Worm (Caenorhabditis elegans) whole organism, L3 larva: ENCODE data around the gene tbcb-1.

ENCODE experiments used
- aly-2 ChIP-seq: fragments of 150-350 bp; optimal IDR thresholded peaks from 2 replicates; lab custom pipeline; 2014; ENCODE audit warnings: missing biosample characterization, missing genetic modification characterization
- ceh-82 ChIP-seq: fragments of 150-350 bp; optimal IDR thresholded peaks from 2 replicates; lab custom pipeline; 2014; ENCODE audit warnings: missing biosample characterization, missing genetic modification characterization
- lin-39 ChIP-seq: fragments of 150-350 bp; optimal IDR thresholded peaks from 2 replicates; lab custom pipeline; 2018; ENCODE audit warnings: missing biosample characterization, missing genetic modification reagents, missing genetic modification characterization
- nhr-25 ChIP-seq: sonication (generic microtip); optimal IDR thresholded peaks from 2 replicates; lab custom pipeline; 2017; ENCODE audit warnings: missing biosample characterization, missing genetic modification characterization
- nhr-76 ChIP-seq: fragments of 150-350 bp; sonication (generic microtip); optimal IDR thresholded peaks from 5 replicates; lab custom pipeline; 2014; ENCODE audit warnings: missing biosample characterization, missing genetic modification characterization

DNA sequence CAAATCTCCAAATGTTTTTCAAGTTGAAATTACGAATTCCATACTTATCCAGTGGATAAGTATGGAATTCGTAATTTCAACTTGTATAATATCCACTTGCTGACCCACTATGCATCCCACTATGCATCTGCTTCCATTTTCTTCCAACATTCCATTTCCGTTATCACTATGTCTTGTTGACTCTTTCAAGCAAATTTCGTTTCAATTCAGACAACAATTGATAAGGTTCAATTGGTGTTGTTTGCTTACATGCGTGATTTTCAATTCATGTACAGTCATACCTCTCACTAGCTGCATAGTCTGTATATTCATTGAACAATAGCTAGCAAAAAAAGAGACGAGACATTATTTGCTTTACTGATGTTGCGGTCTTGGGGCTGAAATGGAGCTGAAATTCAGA, 15.1 kb upstream of the tbcb-1 start:
- TF ChIP-seq ceh-82 (no peak), aly-2 (tag; lab: Kevin White, UChicago) (no peak), lin-39 (tag; lab: Kevin White, UChicago) (no peak), nhr-76 (tag; lab: Kevin White, UChicago) (no peak), nhr-25 (tag; lab: Kevin White, UChicago) (no peak)
